Fruit fly (Drosophila melanogaster) Kc167 (cell line): ENCODE data around the gene GstD6.

ENCODE experiments used
- Sin3A ChIP-seq: fragments of >200 bp; optimal IDR thresholded peaks from 2 replicates; lab custom pipeline; 2018; ENCODE audit warnings: missing external identifiers
- h ChIP-seq: fragments of >200 bp; optimal IDR thresholded peaks from 3 replicates; lab custom pipeline; 2018; ENCODE audit warnings: missing external identifiers
- insv ChIP-seq: fragments of >200 bp; optimal IDR thresholded peaks from 3 replicates; lab custom pipeline; 2018; ENCODE audit warnings: missing external identifiers
- psq ChIP-seq: fragments of >200 bp; optimal IDR thresholded peaks from 2 replicates; lab custom pipeline; 2017; ENCODE audit warnings: missing external identifiers
- ttk ChIP-seq: sonication (Bioruptor generic); optimal IDR thresholded peaks from 2 replicates; lab custom pipeline; 2017; ENCODE audit warnings: missing external identifiers

- TF ChIP-seq psq (lab: Kevin White, UChicago) (no peak), Sin3A (lab: Kevin White, UChicago) (no peak), h (lab: Kevin White, UChicago) (no peak), insv (lab: Kevin White, UChicago) (no peak), ttk (no peak)
These were observed 7.7 kb upstream of the GstD6 start, which contains the start of gene GstD1 for dm6 chr3R:12369135-12369792.
